Fruit fly (Drosophila melanogaster): ENCODE results near the gene CG13251.

CG13251 gene

dm6 chr3L:20634459-20634858 lies 2.5 kb upstream of the CG13251 start (continued):
- TF ChIP-seq jing (GFP tag; optimal IDR thresholded peaks at IDR 0.05) (peak; percentile 12), CG30431 (GFP tag; optimal IDR thresholded peaks at IDR 0.05) (peak; percentile 30), grau (tag; optimal IDR thresholded peaks at IDR 0.05) (peak; percentile 75), eve (GFP tag; optimal IDR thresholded peaks at IDR 0.05) (peak in 1 of 2 experiments; percentile 62), CG1603 (tag; optimal IDR thresholded peaks at IDR 0.05) (peak; percentile 36), Atf-2 (GFP tag; optimal IDR thresholded peaks at IDR 0.05) (peak; percentile 43), CG14441 (GFP tag; IDR thresholded peaks at IDR 0.05) (no peak), Deaf1 (tag; optimal IDR thresholded peaks at IDR 0.05) (peak; percentile 71), CG17361 (GFP tag; IDR thresholded peaks at IDR 0.05) (peak; percentile 79), Hr3 (GFP tag; optimal IDR thresholded peaks at IDR 0.05) (peak; percentile 38), CG11398 (GFP tag; optimal IDR thresholded peaks at IDR 0.05) (peak; percentile 45), HmgD (GFP tag; optimal IDR thresholded peaks at IDR 0.05) (no peak), CG13775 (GFP tag; optimal IDR thresholded peaks at IDR 0.05) (peak; percentile 63), CG2678 (tag; optimal IDR thresholded peaks at IDR 0.05) (peak; percentile 81), CG9797 (GFP tag; optimal IDR thresholded peaks at IDR 0.05) (no peak), cato (GFP tag; optimal IDR thresholded peaks at IDR 0.05; ENCODE audit: borderline replicate concordance) (peak; percentile 1), CG4404 (GFP tag; IDR thresholded peaks at IDR 0.05) (peak; percentile 46; the same call in 1 of the 2 replicates), sim (GFP tag; IDR thresholded peaks at IDR 0.05) (0 out of 2 replicates have a peak, but pooled peaks have one; percentile 32), CG18476 (GFP tag; optimal IDR thresholded peaks at IDR 0.05) (peak; percentile 30), CG2202 (tag; optimal IDR thresholded peaks at IDR 0.05) (peak; percentile 40), CG18599 (GFP tag; optimal IDR thresholded peaks at IDR 0.05) (peak; percentile 35), Spps (tag; optimal IDR thresholded peaks at IDR 0.05) (peak; percentile 28), phol (tag; optimal IDR thresholded peaks at IDR 0.05) (peak; percentile 77), lab (GFP tag; optimal IDR thresholded peaks at IDR 0.05) (peak; percentile 57), NfI (GFP tag; optimal IDR thresholded peaks at IDR 0.05) (peak; percentile 30), CG7556 (GFP tag; optimal IDR thresholded peaks at IDR 0.05) (peak; percentile 70), ATbp (GFP tag; optimal IDR thresholded peaks at IDR 0.05) (peak; percentile 28), BtbVII (GFP tag; optimal IDR thresholded peaks at IDR 0.05) (peak; percentile 40), mam (GFP tag; optimal IDR thresholded peaks at IDR 0.05) (peak; percentile 20), CoRest (tag; optimal IDR thresholded peaks at IDR 0.05) (peak; percentile 80), CG32532 (GFP tag; IDR thresholded peaks at IDR 0.05) (peak; percentile 19; the same call in 1 of the 2 replicates), Dref (GFP tag; IDR thresholded peaks at IDR 0.05) (no peak), CG5245 (GFP tag; optimal IDR thresholded peaks at IDR 0.05) (peak; percentile 6), CG5180 (GFP tag; optimal IDR thresholded peaks at IDR 0.05) (peak; percentile 33), crc (GFP tag; optimal IDR thresholded peaks at IDR 0.05) (no peak), trem (tag; optimal IDR thresholded peaks at IDR 0.05) (peak; percentile 36), CG9437 (GFP tag; optimal IDR thresholded peaks at IDR 0.05) (peak; percentile 64), CG14014 (GFP tag; IDR thresholded peaks at IDR 0.05) (peak; percentile 45; the same call in 1 of the 2 replicates), CG6813 (GFP tag; optimal IDR thresholded peaks at IDR 0.05) (peak; percentile 49), YL-1 (GFP tag; optimal IDR thresholded peaks at IDR 0.05) (peak; percentile 3), salm (tag; optimal IDR thresholded peaks at IDR 0.05) (no peak), row (GFP tag; IDR thresholded peaks at IDR 0.05) (peak; percentile 78), Asciz (GFP tag; optimal IDR thresholded peaks at IDR 0.05) (peak; percentile 28), CG31365 (tag; optimal IDR thresholded peaks at IDR 0.05) (no peak), CG8359 (GFP tag; optimal IDR thresholded peaks at IDR 0.05; ENCODE audit: borderline replicate concordance) (peak; percentile 32), zf30C (GFP tag; optimal IDR thresholded peaks at IDR 0.05) (no peak), CG7839 (tag; optimal IDR thresholded peaks at IDR 0.05) (peak; percentile 81), tin (GFP tag; optimal IDR thresholded peaks at IDR 0.05) (peak; percentile 45), Six4 (GFP tag; optimal IDR thresholded peaks at IDR 0.05) (peak; percentile 28)
